Fruit fly (Drosophila melanogaster): ENCODE results near the gene Rpn12R.

The Rpn12R gene

dm6 chr3L:15034061-15034713, 8.2 kb downstream of the Rpn12R start (continued):
- TF ChIP-seq CG1602 (GFP tag; optimal IDR thresholded peaks at IDR 0.05), result peak; percentile 15
- no peak for TF ChIP-seq Gsc (GFP tag; IDR thresholded peaks at IDR 0.05)
- 0 out of 3 replicates have a peak, but pooled peaks have one; percentile 27 for TF ChIP-seq dysf (GFP tag; IDR thresholded peaks at IDR 0.05)
- no peak for TF ChIP-seq aop (GFP tag; IDR thresholded peaks at IDR 0.05)
- no peak for TF ChIP-seq CG17912 (GFP tag; optimal IDR thresholded peaks at IDR 0.05)
- no peak for TF ChIP-seq CG8089 (GFP tag; optimal IDR thresholded peaks at IDR 0.05)
- no peak for TF ChIP-seq CG13624 (GFP tag; optimal IDR thresholded peaks at IDR 0.05)
- TF ChIP-seq Stat92E (GFP tag; optimal IDR thresholded peaks at IDR 0.05), result no peak
- TF ChIP-seq CG13296 (GFP tag; optimal IDR thresholded peaks at IDR 0.05), result peak; percentile 54
- no peak for TF ChIP-seq Hmx (GFP tag; optimal IDR thresholded peaks at IDR 0.05)
- no peak for TF ChIP-seq CG32767 (GFP tag; IDR thresholded peaks at IDR 0.05)
- TF ChIP-seq Deaf1 (tag; optimal IDR thresholded peaks at IDR 0.05), result peak; percentile 64
- TF ChIP-seq sqz (GFP tag; optimal IDR thresholded peaks at IDR 0.05), result no peak
- TF ChIP-seq hth (optimal IDR thresholded peaks at IDR 0.05), result no peak
- TF ChIP-seq Trl (optimal IDR thresholded peaks at IDR 0.05), result no peak
- no peak for TF ChIP-seq Trl (GFP tag; optimal IDR thresholded peaks at IDR 0.05)
- TF ChIP-seq CG2202 (tag; optimal IDR thresholded peaks at IDR 0.05), result no peak
- peak; percentile 59 for TF ChIP-seq CG10147 (GFP tag; optimal IDR thresholded peaks at IDR 0.05)
- TF ChIP-seq Bteb2 (GFP tag; optimal IDR thresholded peaks at IDR 0.05), result no peak
- TF ChIP-seq CG43689 (GFP tag; IDR thresholded peaks at IDR 0.05), result no peak
- no peak for TF ChIP-seq ssp (GFP tag; IDR thresholded peaks at IDR 0.05)
- peak; percentile 84 for TF ChIP-seq scrt (GFP tag; optimal IDR thresholded peaks at IDR 0.05)
- no peak for TF ChIP-seq wek (GFP tag; optimal IDR thresholded peaks at IDR 0.05)
- TF ChIP-seq CG9727 (GFP tag; optimal IDR thresholded peaks at IDR 0.05), result peak; percentile 58
- TF ChIP-seq Fer1 (GFP tag; optimal IDR thresholded peaks at IDR 0.05), result peak; percentile 67
- TF ChIP-seq gsb (GFP tag; IDR thresholded peaks at IDR 0.05), result no peak
- TF ChIP-seq abd-A (tag; optimal IDR thresholded peaks at IDR 0.05), result peak; percentile 34
- TF ChIP-seq CHES-1-like (GFP tag; optimal IDR thresholded peaks at IDR 0.05), result no peak
- no peak for TF ChIP-seq CG6813 (GFP tag; optimal IDR thresholded peaks at IDR 0.05)
- TF ChIP-seq Max (GFP tag; optimal IDR thresholded peaks at IDR 0.05), result no peak
- TF ChIP-seq CG6683 (GFP tag; optimal IDR thresholded peaks at IDR 0.05), result no peak
- TF ChIP-seq az2 (GFP tag; optimal IDR thresholded peaks at IDR 0.05), result peak; percentile 2
- TF ChIP-seq Oli (tag; optimal IDR thresholded peaks at IDR 0.05), result peak; percentile 38
- no peak for TF ChIP-seq NK7.1 (GFP tag; optimal IDR thresholded peaks at IDR 0.05)
- TF ChIP-seq Jarid2 (GFP tag; optimal IDR thresholded peaks at IDR 0.05), result no peak
- TF ChIP-seq bcd (GFP tag; optimal IDR thresholded peaks at IDR 0.05), result peak; percentile 49
- peak; percentile 7 for TF ChIP-seq Xbp1 (GFP tag; optimal IDR thresholded peaks at IDR 0.05)
- peak; percentile 12 for TF ChIP-seq tap (tag; optimal IDR thresholded peaks at IDR 0.05)
- TF ChIP-seq Dp (GFP tag; optimal IDR thresholded peaks at IDR 0.05), result no peak
- TF ChIP-seq Doc2 (GFP tag; IDR thresholded peaks at IDR 0.05), result no peak
- TF ChIP-seq Side (GFP tag; optimal IDR thresholded peaks at IDR 0.05), result no peak
- TF ChIP-seq D (optimal IDR thresholded peaks at IDR 0.05), result no peak
- peak; percentile 30 for TF ChIP-seq D (GFP tag; optimal IDR thresholded peaks at IDR 0.05)
- no peak for TF ChIP-seq CG1647 (GFP tag; optimal IDR thresholded peaks at IDR 0.05)
- no peak for TF ChIP-seq pita (GFP tag; optimal IDR thresholded peaks at IDR 0.05)
- no peak for TF ChIP-seq knrl (GFP tag; IDR thresholded peaks at IDR 0.05; ENCODE audit: partially characterized antibody)
- TF ChIP-seq CG6272 (GFP tag; IDR thresholded peaks at IDR 0.05), result no peak
- no peak for TF ChIP-seq CG3726 (GFP tag; IDR thresholded peaks at IDR 0.05)
- TF ChIP-seq CG5180 (GFP tag; optimal IDR thresholded peaks at IDR 0.05), result peak; percentile 6
- no peak for TF ChIP-seq BEAF-32 (GFP tag; optimal IDR thresholded peaks at IDR 0.05)
- no peak for TF ChIP-seq CG11696 (GFP tag; IDR thresholded peaks at IDR 0.05)
